Fruit fly (Drosophila melanogaster): ENCODE data around the gene CG7025.
"Not testable (repeated sequence)": the region's sequence is repeated elsewhere in the genome, so short reads cannot be mapped to it uniquely, and the experiment has no call there.

CG7025 gene

dm6 chr2L:7692583-7693080 lies at the start of gene CG7025, which contains the start of gene CG43235:
CG7025 (minus strand) TSS chr2L:7692683.
CG43235 (plus strand) TSS chr2L:7693030.
- TF ChIP-seq Dll (optimal IDR thresholded peaks at IDR 0.05) (no peak), psq (optimal IDR thresholded peaks at IDR 0.05) (no peak), EcR (GFP tag; optimal IDR thresholded peaks at IDR 0.05) (no peak)

- no peak for TF ChIP-seq psq (optimal IDR thresholded peaks at IDR 0.05)
- TF ChIP-seq pan (optimal IDR thresholded peaks at IDR 0.05) = no peak
- TF ChIP-seq Dll (optimal IDR thresholded peaks at IDR 0.05) = no peak
- TF ChIP-seq CG8478 (optimal IDR thresholded peaks at IDR 0.05) = no peak
These were observed 49.0 kb upstream of the CG7025 start, which contains the start of gene Acp1 for dm6 chr2L:7741437-7741836. Acp1 (minus strand) TSS chr2L:7741537.

dm6 chr2L:7738709-7739108 lies 46.2 kb upstream of the CG7025 start, which contains the start of gene CG31904:
CG31904 (minus strand) TSS chr2L:7738809.
- not testable (repeated sequence) for TF ChIP-seq CG8478 (optimal IDR thresholded peaks at IDR 0.05); EcR (GFP tag; optimal IDR thresholded peaks at IDR 0.05); pan (optimal IDR thresholded peaks at IDR 0.05)

dm6 chr2L:7732570-7732969 lies 40.1 kb upstream of the CG7025 start, which contains the start of gene CG13796:
CG13796 (minus strand) TSS chr2L:7732670.
- TF ChIP-seq CG8478, psq, Dll (optimal IDR thresholded peaks at IDR 0.05): not testable (repeated sequence)

- no peak for TF ChIP-seq pan (optimal IDR thresholded peaks at IDR 0.05)
- TF ChIP-seq psq (optimal IDR thresholded peaks at IDR 0.05) = no peak
- no peak for TF ChIP-seq CG8478 (optimal IDR thresholded peaks at IDR 0.05)
- TF ChIP-seq usp (GFP tag; optimal IDR thresholded peaks at IDR 0.05) = no peak
- no peak for TF ChIP-seq EcR (GFP tag; optimal IDR thresholded peaks at IDR 0.05)
- no peak for TF ChIP-seq Dll (optimal IDR thresholded peaks at IDR 0.05)
These were observed 34.0 kb upstream of the CG7025 start, which contains the start of gene CG13795 for dm6 chr2L:7726268-7726997. CG13795 (minus strand) TSS chr2L:7726298.

- TF ChIP-seq pan (optimal IDR thresholded peaks at IDR 0.05) = no peak
- no peak for TF ChIP-seq usp (GFP tag; optimal IDR thresholded peaks at IDR 0.05)
- TF ChIP-seq CG8478 (optimal IDR thresholded peaks at IDR 0.05) = no peak
- no peak for TF ChIP-seq EcR (GFP tag; optimal IDR thresholded peaks at IDR 0.05)
- no peak for TF ChIP-seq psq (optimal IDR thresholded peaks at IDR 0.05)
- TF ChIP-seq Dll (optimal IDR thresholded peaks at IDR 0.05) = no peak
These were observed 30.2 kb upstream of the CG7025 start, which contains the start of gene CG13794 for dm6 chr2L:7722723-7723122. CG13794 (minus strand) TSS chr2L:7722823.

dm6 chr2L:7722102-7722501 lies 29.6 kb upstream of the CG7025 start:
- TF ChIP-seq usp (GFP tag; optimal IDR thresholded peaks at IDR 0.05) (no peak), pan (optimal IDR thresholded peaks at IDR 0.05) (no peak), EcR (GFP tag; optimal IDR thresholded peaks at IDR 0.05) (no peak), Dll (optimal IDR thresholded peaks at IDR 0.05) (no peak), psq (optimal IDR thresholded peaks at IDR 0.05) (no peak), CG8478 (optimal IDR thresholded peaks at IDR 0.05) (no peak)

dm6 chr2L:7719387-7719786 lies 26.9 kb upstream of the CG7025 start, which contains the start of gene CG13793:
CG13793 (minus strand) TSS chr2L:7719487.
- no peak for TF ChIP-seq pan (optimal IDR thresholded peaks at IDR 0.05)
- no peak for TF ChIP-seq CG8478 (optimal IDR thresholded peaks at IDR 0.05)
- no peak for TF ChIP-seq usp (GFP tag; optimal IDR thresholded peaks at IDR 0.05)
- TF ChIP-seq psq (optimal IDR thresholded peaks at IDR 0.05) = no peak
- TF ChIP-seq EcR (GFP tag; optimal IDR thresholded peaks at IDR 0.05) = no peak
- TF ChIP-seq Dll (optimal IDR thresholded peaks at IDR 0.05) = no peak

dm6 chr2L:7716545-7716944 lies 24.1 kb upstream of the CG7025 start, which contains the start of gene CG33296:
CG33296 (minus strand) TSS chr2L:7716645.
- TF ChIP-seq pan (optimal IDR thresholded peaks at IDR 0.05) = no peak
- TF ChIP-seq usp (GFP tag; optimal IDR thresholded peaks at IDR 0.05) = no peak
- TF ChIP-seq EcR (GFP tag; optimal IDR thresholded peaks at IDR 0.05) = no peak
- TF ChIP-seq Dll (optimal IDR thresholded peaks at IDR 0.05) = no peak
- TF ChIP-seq CG8478 (optimal IDR thresholded peaks at IDR 0.05) = no peak
- no peak for TF ChIP-seq psq (optimal IDR thresholded peaks at IDR 0.05)

- TF ChIP-seq EcR (GFP tag; optimal IDR thresholded peaks at IDR 0.05) = no peak
- TF ChIP-seq CG8478 (optimal IDR thresholded peaks at IDR 0.05) = no peak
- no peak for TF ChIP-seq usp (GFP tag; optimal IDR thresholded peaks at IDR 0.05)
- TF ChIP-seq pan (optimal IDR thresholded peaks at IDR 0.05) = no peak
- TF ChIP-seq Dll (optimal IDR thresholded peaks at IDR 0.05) = no peak
- TF ChIP-seq psq (optimal IDR thresholded peaks at IDR 0.05) = no peak
These were observed 18.7 kb upstream of the CG7025 start for dm6 chr2L:7711034-7711685.

dm6 chr2L:7710580-7710979 lies 18.1 kb upstream of the CG7025 start, which contains the start of gene Ntl:
Ntl (plus strand) TSS chr2L:7710880.
- no peak for TF ChIP-seq Dll (optimal IDR thresholded peaks at IDR 0.05)
- TF ChIP-seq usp (GFP tag; optimal IDR thresholded peaks at IDR 0.05) = no peak
- no peak for TF ChIP-seq psq (optimal IDR thresholded peaks at IDR 0.05)

dm6 chr2L:7703534-7703933 lies 11.1 kb upstream of the CG7025 start:
- TF ChIP-seq pan (optimal IDR thresholded peaks at IDR 0.05) (no peak), Dll (optimal IDR thresholded peaks at IDR 0.05) (no peak), EcR (GFP tag; optimal IDR thresholded peaks at IDR 0.05) (no peak), CG8478 (optimal IDR thresholded peaks at IDR 0.05) (no peak), psq (optimal IDR thresholded peaks at IDR 0.05) (no peak), usp (GFP tag; optimal IDR thresholded peaks at IDR 0.05) (no peak)

Data from whole organism.